Fruit fly (Drosophila melanogaster) whole organism, embryonic: ENCODE measurements around the gene Myo95E.

ENCODE experiments used
- CG12104 ChIP-seq: fragments of 200-800 bp; sonication (Bioruptor generic); optimal IDR thresholded peaks from 3 replicates; lab custom pipeline; 2016; ENCODE audit warnings: missing biosample characterization, missing genetic modification characterization
- CG12236 ChIP-seq: fragments of 200-800 bp; sonication (Bioruptor generic); optimal IDR thresholded peaks from 2 replicates; lab custom pipeline; 2016; ENCODE audit warnings: missing biosample characterization, missing genetic modification characterization
- CG15514 ChIP-seq: fragments of 200-800 bp; sonication (Bioruptor generic); optimal IDR thresholded peaks from 3 replicates; lab custom pipeline; 2017; ENCODE audit warnings: missing biosample characterization, missing genetic modification characterization, mild to moderate bottlenecking, moderate library complexity, missing genetic modification reagents
- CG2202 ChIP-seq: fragments of 200-800 bp; sonication (Bioruptor generic); optimal IDR thresholded peaks from 2 replicates; lab custom pipeline; 2018; ENCODE audit warnings: missing biosample characterization, mild to moderate bottlenecking, missing genetic modification characterization
- CG2875 ChIP-seq: fragments of 200-800 bp; sonication (Bioruptor generic); optimal IDR thresholded peaks from 2 replicates; lab custom pipeline; 2017; ENCODE audit warnings: missing biosample characterization, mild to moderate bottlenecking, missing genetic modification characterization, missing genetic modification reagents
- CG30020 ChIP-seq: fragments of 200-800 bp; optimal IDR thresholded peaks from 2 replicates; lab custom pipeline; 2019; ENCODE audit warnings: missing biosample characterization, mild to moderate bottlenecking, missing genetic modification characterization, moderate library complexity
- CG30431 ChIP-seq: fragments of 200-800 bp; sonication (Bioruptor generic); optimal IDR thresholded peaks from 2 replicates; lab custom pipeline; 2017; ENCODE audit warnings: missing biosample characterization, missing genetic modification characterization
- CG34224 ChIP-seq: fragments of 200-800 bp; sonication (Bioruptor generic); IDR thresholded peaks from 3 replicates; pipeline ENCODE4 v1.3.6; 2022; ENCODE audit warnings: missing biosample characterization, missing genetic modification characterization; ENCODE audit not compliant: partially characterized antibody
- CG4328 ChIP-seq: fragments of 200-800 bp; sonication (Bioruptor generic); optimal IDR thresholded peaks from 3 replicates; lab custom pipeline; 2017; ENCODE audit warnings: missing biosample characterization, missing genetic modification reagents, missing genetic modification characterization
- CG7357 ChIP-seq: fragments of 200-800 bp; sonication (Bioruptor generic); IDR thresholded peaks from 3 replicates; pipeline ENCODE4 v1.3.6; 2022; ENCODE audit warnings: missing biosample characterization, missing genetic modification characterization
- CG8281 ChIP-seq: fragments of 200-800 bp; sonication (Bioruptor generic); optimal IDR thresholded peaks from 2 replicates; lab custom pipeline; 2018; ENCODE audit warnings: missing biosample characterization, mild to moderate bottlenecking, missing genetic modification characterization, moderate library complexity
- CTCF ChIP-seq: fragments of 200-800 bp; sonication (Bioruptor generic); optimal IDR thresholded peaks from 2 replicates; lab custom pipeline; 2017; ENCODE audit warnings: missing biosample characterization, mild to moderate bottlenecking, missing genetic modification characterization, moderate library complexity
- Dek ChIP-seq: fragments of 200-800 bp; sonication (Bioruptor generic); optimal IDR thresholded peaks from 3 replicates; lab custom pipeline; 2019; ENCODE audit warnings: missing biosample characterization, mild to moderate bottlenecking, missing genetic modification characterization, moderate library complexity
- Dip3 ChIP-seq: fragments of 200-800 bp; sonication (Bioruptor generic); optimal IDR thresholded peaks from 3 replicates; lab custom pipeline; 2016; ENCODE audit warnings: missing biosample characterization, missing genetic modification characterization
- Fer2 ChIP-seq: fragments of 200-800 bp; sonication (Bioruptor generic); optimal IDR thresholded peaks from 2 replicates; lab custom pipeline; 2018; ENCODE audit warnings: missing biosample characterization, mild to moderate bottlenecking, missing genetic modification characterization, moderate library complexity
- Hey ChIP-seq: fragments of 200-800 bp; sonication (Bioruptor generic); optimal IDR thresholded peaks from 3 replicates; lab custom pipeline; 2018; ENCODE audit warnings: missing biosample characterization, mild to moderate bottlenecking, missing genetic modification characterization
- Kr ChIP-seq: fragments of 200-800 bp; sonication (Bioruptor generic); optimal IDR thresholded peaks from 2 replicates; lab custom pipeline; 2017; ENCODE audit warnings: missing biosample characterization, mild to moderate bottlenecking, missing genetic modification characterization
- Max ChIP-seq: fragments of 200-800 bp; sonication (Bioruptor generic); optimal IDR thresholded peaks from 2 replicates; lab custom pipeline; 2016; ENCODE audit warnings: missing biosample characterization, mild to moderate bottlenecking, missing genetic modification characterization
- Med ChIP-seq: fragments of 200-800 bp; sonication (Bioruptor generic); peaks from one replicate; lab custom pipeline; 2016; ENCODE audit warnings: missing biosample characterization, missing genetic modification characterization, mild to moderate bottlenecking, inconsistent platforms, moderate library complexity
- Spps ChIP-seq: fragments of 200-800 bp; sonication (Bioruptor generic); optimal IDR thresholded peaks from 2 replicates; lab custom pipeline; 2018; ENCODE audit warnings: missing biosample characterization, mild to moderate bottlenecking, missing genetic modification characterization
- Stat92E ChIP-seq, 3 experiments: fragments of >200 bp in 2 of 3; fragments of 200-800 bp in 1 of 3; sonication (Bioruptor generic) in 1 of 3; optimal IDR thresholded peaks; 2 replicates each; lab custom pipeline; 2017 to 2019; ENCODE audit warnings: missing biosample characterization in 3 of 3, missing genetic modification characterization in 3 of 3, mild to moderate bottlenecking in 1 of 3, moderate library complexity in 1 of 3
- Taf1 ChIP-seq: fragments of 200-800 bp; sonication (Bioruptor generic); IDR thresholded peaks from 2 replicates; pipeline ENCODE4 v1.3.6; 2022; ENCODE audit warnings: missing biosample characterization, missing genetic modification characterization
- Xrp1 ChIP-seq: fragments of 200-800 bp; sonication (Bioruptor generic); IDR thresholded peaks from 2 replicates; pipeline ENCODE4 v1.3.6; 2022; ENCODE audit warnings: missing biosample characterization, missing genetic modification characterization
- ab ChIP-seq: fragments of 200-800 bp; sonication (Bioruptor generic); optimal IDR thresholded peaks from 2 replicates; lab custom pipeline; 2016; ENCODE audit warnings: missing biosample characterization, missing genetic modification characterization
- ac ChIP-seq: fragments of 200-800 bp; sonication (Bioruptor generic); optimal IDR thresholded peaks from 3 replicates; lab custom pipeline; 2017; ENCODE audit warnings: missing biosample characterization, mild to moderate bottlenecking, missing genetic modification characterization
- ap ChIP-seq: fragments of 200-800 bp; sonication (Bioruptor generic); IDR thresholded peaks from 2 replicates; pipeline ENCODE4 v1.3.6; 2022; ENCODE audit warnings: missing biosample characterization, missing genetic modification characterization
- ara ChIP-seq: fragments of 200-800 bp; sonication (Bioruptor generic); IDR thresholded peaks from 2 replicates; pipeline ENCODE4 v1.3.6; 2022; ENCODE audit warnings: missing biosample characterization, missing genetic modification characterization
- cad ChIP-seq: fragments of >200 bp; optimal IDR thresholded peaks from 2 replicates; lab custom pipeline; 2017; ENCODE audit warnings: missing biosample characterization, missing genetic modification characterization
- chm ChIP-seq: fragments of 200-800 bp; sonication (Bioruptor generic); IDR thresholded peaks from 2 replicates; pipeline ENCODE4 v1.3.6; 2022; ENCODE audit warnings: missing biosample characterization, missing genetic modification characterization
- corto ChIP-seq: fragments of 200-800 bp; sonication (Bioruptor generic); optimal IDR thresholded peaks from 2 replicates; lab custom pipeline; 2016; ENCODE audit warnings: missing biosample characterization, mild to moderate bottlenecking, missing genetic modification characterization, moderate library complexity
- dpn ChIP-seq, 2 experiments: fragments of 200-800 bp; sonication (Bioruptor generic); optimal IDR thresholded peaks; 3 replicates each; lab custom pipeline; 2016; ENCODE audit warnings: missing biosample characterization in 2 of 2, missing genetic modification characterization in 2 of 2
- dysf ChIP-seq: fragments of 200-800 bp; sonication (Bioruptor generic); IDR thresholded peaks from 3 replicates; pipeline ENCODE4 v1.3.6; 2022; ENCODE audit warnings: missing biosample characterization, missing genetic modification characterization
- exex ChIP-seq: fragments of 200-800 bp; sonication (Bioruptor generic); optimal IDR thresholded peaks from 4 replicates; lab custom pipeline; 2018; ENCODE audit warnings: missing biosample characterization, mild to moderate bottlenecking, missing genetic modification characterization, moderate library complexity
- fd102C ChIP-seq: fragments of 200-800 bp; sonication (Bioruptor generic); optimal IDR thresholded peaks from 2 replicates; lab custom pipeline; 2018; ENCODE audit warnings: missing biosample characterization, mild to moderate bottlenecking, missing genetic modification characterization, moderate library complexity
- fd64A ChIP-seq: fragments of 200-800 bp; sonication (Bioruptor generic); optimal IDR thresholded peaks from 3 replicates; lab custom pipeline; 2018; ENCODE audit warnings: missing biosample characterization, mild to moderate bottlenecking, missing genetic modification characterization
- ham ChIP-seq: fragments of 200-800 bp; sonication (Bioruptor generic); IDR thresholded peaks from 2 replicates; pipeline ENCODE4 v1.3.6; 2022; ENCODE audit warnings: missing biosample characterization, missing genetic modification characterization
- jing ChIP-seq: fragments of 200-800 bp; sonication (Bioruptor generic); optimal IDR thresholded peaks from 2 replicates; lab custom pipeline; 2018; ENCODE audit warnings: missing biosample characterization, mild to moderate bottlenecking, missing genetic modification characterization
- klu ChIP-seq: fragments of 200-800 bp; sonication (Bioruptor generic); IDR thresholded peaks from 2 replicates; pipeline ENCODE4 v1.3.6; 2022; ENCODE audit warnings: missing biosample characterization, missing genetic modification characterization
- maf-S ChIP-seq: fragments of 200-800 bp; sonication (Bioruptor generic); optimal IDR thresholded peaks from 2 replicates; lab custom pipeline; 2016; ENCODE audit warnings: missing biosample characterization, missing genetic modification characterization
- pita ChIP-seq: fragments of 200-800 bp; sonication (Bioruptor generic); optimal IDR thresholded peaks from 2 replicates; lab custom pipeline; 2017; ENCODE audit warnings: missing biosample characterization, mild to moderate bottlenecking, missing genetic modification characterization
- prd ChIP-seq, 3 experiments: fragments of >200 bp in 2 of 3; fragments of 200-800 bp in 1 of 3; sonication (Bioruptor generic) in 1 of 3; optimal IDR thresholded peaks in 2 of 3; IDR thresholded peaks in 1 of 3; 2 replicates in 2 of 3; 3 replicates in 1 of 3; pipeline versions ENCODE4 v1.3.6 to Lab custom; 2017 to 2022; ENCODE audit warnings: missing biosample characterization in 1 of 3, missing genetic modification characterization in 1 of 3
- repo ChIP-seq: fragments of 200-800 bp; sonication (Bioruptor generic); optimal IDR thresholded peaks from 2 replicates; lab custom pipeline; 2016; ENCODE audit warnings: missing biosample characterization, missing genetic modification characterization
- row ChIP-seq: fragments of 200-800 bp; sonication (Bioruptor generic); IDR thresholded peaks from 3 replicates; pipeline ENCODE4 v1.3.6; 2022; ENCODE audit warnings: missing biosample characterization, missing genetic modification characterization
- sc ChIP-seq, 3 experiments: fragments of >200 bp in 2 of 3; fragments of 200-800 bp in 1 of 3; sonication (Bioruptor generic) in 1 of 3; optimal IDR thresholded peaks; 2 replicates in 2 of 3; 3 replicates in 1 of 3; lab custom pipeline; 2017; ENCODE audit warnings: mild to moderate bottlenecking in 1 of 3, missing biosample characterization in 1 of 3, missing genetic modification characterization in 1 of 3, missing genetic modification reagents in 1 of 3
- sens-2 ChIP-seq: fragments of 200-800 bp; sonication (Bioruptor generic); IDR thresholded peaks from 2 replicates; pipeline ENCODE4 v1.3.6; 2022; ENCODE audit warnings: missing biosample characterization, missing genetic modification characterization
- ssp ChIP-seq: fragments of 200-800 bp; sonication (Bioruptor generic); IDR thresholded peaks from 2 replicates; pipeline ENCODE4 v1.3.6; 2022; ENCODE audit warnings: missing biosample characterization, missing genetic modification characterization
- unpg ChIP-seq: fragments of 200-800 bp; sonication (Bioruptor generic); optimal IDR thresholded peaks from 3 replicates; lab custom pipeline; 2018; ENCODE audit warnings: missing biosample characterization, mild to moderate bottlenecking, missing genetic modification characterization, moderate library complexity
- usp ChIP-seq: fragments of >200 bp; optimal IDR thresholded peaks from 2 replicates; lab custom pipeline; 2017; ENCODE audit warnings: missing biosample characterization, missing genetic modification characterization
- zfh2 ChIP-seq: fragments of 200-800 bp; sonication (Bioruptor generic); optimal IDR thresholded peaks from 2 replicates; lab custom pipeline; 2016; ENCODE audit warnings: missing biosample characterization, missing genetic modification characterization

The Myo95E gene

DNA sequence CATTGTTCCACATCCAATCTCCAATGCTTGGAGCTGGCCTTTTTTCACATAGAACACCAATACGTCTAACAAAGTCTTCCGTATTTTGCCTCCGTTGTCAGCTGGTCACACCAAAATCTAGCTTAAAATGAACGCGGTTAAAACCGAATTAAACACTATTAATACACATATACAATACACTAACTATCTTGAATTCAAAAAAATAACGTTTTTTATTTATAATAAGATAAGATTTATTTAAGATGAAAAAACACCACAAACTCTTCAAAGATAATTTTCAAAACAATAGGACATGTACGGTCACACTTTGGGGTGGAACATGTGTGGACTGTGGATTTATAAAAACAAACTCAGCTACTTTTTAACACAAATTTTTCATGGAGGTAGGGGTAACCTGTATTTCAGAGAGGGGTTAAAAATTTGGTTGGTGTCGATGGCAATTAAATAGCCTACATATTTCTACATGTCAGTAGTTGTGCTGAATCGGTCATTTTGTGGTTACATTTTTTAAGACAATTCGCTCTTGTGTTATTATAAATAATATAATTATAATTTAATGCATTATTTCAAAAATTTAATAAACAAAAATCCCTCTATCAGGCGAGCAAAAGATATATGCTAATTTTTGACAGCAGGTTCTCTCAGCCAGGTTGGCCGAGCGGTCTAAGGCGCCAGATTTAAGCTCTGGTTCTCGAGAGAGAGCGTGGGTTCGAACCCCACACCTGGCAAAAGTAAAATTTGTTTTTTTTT lies 48.8 kb downstream of the Myo95E start, which contains the start of gene CG13605 (continued):
- TF ChIP-seq CG4328 (GFP tag; lab: Kevin White, UChicago) = peak; percentile 58
- peak; percentile 68 for TF ChIP-seq zfh2 (GFP tag; lab: Kevin White, UChicago)
- TF ChIP-seq corto = peak; percentile 22
- TF ChIP-seq CG2202 (tag; lab: Kevin White, UChicago) = peak; percentile 44
- no peak; the same call in 1 of the 2 replicates for TF ChIP-seq sens-2 (GFP tag; lab: Robert Waterston, UW)
- TF ChIP-seq Xrp1 (GFP tag; lab: Robert Waterston, UW) = peak; percentile 76
- peak; percentile 48 for TF ChIP-seq CG30020
- TF ChIP-seq jing = peak; percentile 6
- TF ChIP-seq klu (GFP tag; lab: Robert Waterston, UW) = peak; percentile 46; the same call in 1 of the 2 replicates
- peak; percentile 48 for TF ChIP-seq Dip3 (GFP tag; lab: Kevin White, UChicago)
- peak; percentile 57 for TF ChIP-seq maf-S
- TF ChIP-seq CG34224 (GFP tag; lab: Robert Waterston, UW) = 0 out of 3 replicates have a peak, but pooled peaks have one; percentile 44
- peak; percentile 34 for TF ChIP-seq Max (GFP tag; lab: Kevin White, UChicago)
- no peak for TF ChIP-seq cad (GFP tag; lab: Kevin White, UChicago)
- TF ChIP-seq Taf1 (GFP tag; lab: Robert Waterston, UW) = peak; percentile 61; the same call in 1 of the 2 replicates
- TF ChIP-seq exex (tag; lab: Kevin White, UChicago) = peak; percentile 55
- no peak for TF ChIP-seq fd64A (GFP tag; lab: Kevin White, UChicago)
- peak; percentile 63 for TF ChIP-seq CTCF (GFP tag; lab: Kevin White, UChicago)
- TF ChIP-seq CG15514 = peak; percentile 80
- TF ChIP-seq usp (GFP tag; lab: Kevin White, UChicago) = no peak
- peak; percentile 65 to 83 for TF ChIP-seq dpn (GFP tag; optimal IDR thresholded peaks at IDR 0.05; lab: Kevin White, UChicago)
- TF ChIP-seq sc (optimal IDR thresholded peaks at IDR 0.05; lab: Kevin White, UChicago) = no peak
- peak; percentile 58 for TF ChIP-seq sc (GFP tag; optimal IDR thresholded peaks at IDR 0.05; lab: Kevin White, UChicago)
- TF ChIP-seq CG12104 (GFP tag; lab: Kevin White, UChicago) = peak; percentile 40
- TF ChIP-seq Med (GFP tag; lab: Kevin White, UChicago) = peak; percentile 94
- TF ChIP-seq Fer2 (tag; lab: Kevin White, UChicago) = peak; percentile 26
- no peak for TF ChIP-seq Kr (GFP tag; lab: Kevin White, UChicago)
- peak; percentile 30 for TF ChIP-seq CG30431 (GFP tag; lab: Kevin White, UChicago)
- peak; percentile 44; the same call in 1 of the 2 replicates for TF ChIP-seq ara (GFP tag; lab: Robert Waterston, UW)
- TF ChIP-seq chm (GFP tag; lab: Robert Waterston, UW) = peak; percentile 75; the same call in 1 of the 2 replicates
- TF ChIP-seq CG2875 (GFP tag; lab: Kevin White, UChicago) = peak; percentile 69
- TF ChIP-seq ap (GFP tag; lab: Robert Waterston, UW) = peak; percentile 58
- TF ChIP-seq fd102C (GFP tag; lab: Kevin White, UChicago) = no peak
- no peak for TF ChIP-seq CG12236 (GFP tag; lab: Kevin White, UChicago)
- no peak for TF ChIP-seq ac (GFP tag; lab: Kevin White, UChicago)
- no peak for TF ChIP-seq Hey (tag; lab: Kevin White, UChicago)
- no peak for TF ChIP-seq pita
- no peak for TF ChIP-seq CG7357
- TF ChIP-seq repo (GFP tag; lab: Kevin White, UChicago) = peak; percentile 36
- TF ChIP-seq unpg = peak; percentile 85
- TF ChIP-seq ssp (GFP tag; lab: Robert Waterston, UW) = no peak
- no peak for TF ChIP-seq ham (GFP tag; lab: Robert Waterston, UW)
- no peak for TF ChIP-seq ab (GFP tag; lab: Kevin White, UChicago)
- TF ChIP-seq Spps (tag; lab: Kevin White, UChicago) = peak; percentile 19
- TF ChIP-seq dysf = peak; percentile 72
- TF ChIP-seq Dek (tag; lab: Kevin White, UChicago) = peak; percentile 87
- TF ChIP-seq prd (optimal IDR thresholded peaks at IDR 0.05; lab: Kevin White, UChicago) = no peak
- peak; percentile 67 for TF ChIP-seq prd (GFP tag; IDR thresholded peaks at IDR 0.05; lab: Robert Waterston, UW)
- TF ChIP-seq Stat92E (GFP tag; optimal IDR thresholded peaks at IDR 0.05; lab: Kevin White, UChicago) = peak in 1 of 3 experiments; percentile 64
- TF ChIP-seq row (GFP tag; lab: Robert Waterston, UW) = peak; percentile 84
- peak; percentile 27 for TF ChIP-seq CG8281 (tag; lab: Kevin White, UChicago)
